Fruit fly (Drosophila melanogaster) whole organism: ENCODE results near the gene Sry-beta.

Experiments
- CG8478 ChIP-seq: fragments of >200 bp; optimal IDR thresholded peaks from 2 replicates; lab custom pipeline; 2018; ENCODE audit warnings: inconsistent platforms
- Dll ChIP-seq: fragments of >200 bp; optimal IDR thresholded peaks from 2 replicates; lab custom pipeline; 2017
- EcR ChIP-seq, 2 experiments: fragments of >200 bp; optimal IDR thresholded peaks; 2 replicates each; lab custom pipeline; 2017; ENCODE audit warnings: missing biosample characterization in 2 of 2, missing genetic modification characterization in 2 of 2, missing genetic modification reagents in 2 of 2
- pan ChIP-seq: fragments of >200 bp; optimal IDR thresholded peaks from 2 replicates; lab custom pipeline; 2017
- psq ChIP-seq: fragments of >200 bp; optimal IDR thresholded peaks from 2 replicates; lab custom pipeline; 2017
- usp ChIP-seq: fragments of >200 bp; optimal IDR thresholded peaks from 2 replicates; lab custom pipeline; 2017; ENCODE audit warnings: missing biosample characterization, missing genetic modification characterization, mixed read lengths

- no peak for TF ChIP-seq usp (GFP tag; lab: Kevin White, UChicago)
- no peak for TF ChIP-seq psq (lab: Kevin White, UChicago)
- TF ChIP-seq Dll (lab: Kevin White, UChicago): no peak
- TF ChIP-seq CG8478 (lab: Kevin White, UChicago): no peak
- TF ChIP-seq pan (lab: Kevin White, UChicago): no peak
- TF ChIP-seq EcR (GFP tag; optimal IDR thresholded peaks at IDR 0.05; lab: Kevin White, UChicago): no peak
These were observed 24.5 kb upstream of the Sry-beta start, which contains the start of gene CG7920 for dm6 chr3R:30014977-30015514.
